Fruit fly (Drosophila melanogaster): ENCODE measurements around the gene Ravus.

The Ravus gene

dm6 chr3R:13258696-13259567, 4.9 kb downstream of the Ravus start, which contains the start of gene Ace:
TSS of gene Ace (minus strand) at chr3R:13259517.
- no peak for TF ChIP-seq CG10321 (GFP tag; IDR thresholded peaks at IDR 0.05)
- no peak for TF ChIP-seq E2f1 (GFP tag; IDR thresholded peaks at IDR 0.05)
- TF ChIP-seq nmo (GFP tag; optimal IDR thresholded peaks at IDR 0.05), result no peak
- TF ChIP-seq CoRest (tag; optimal IDR thresholded peaks at IDR 0.05), result no peak
- no peak for TF ChIP-seq CG2202 (tag; optimal IDR thresholded peaks at IDR 0.05)
- TF ChIP-seq Jarid2 (GFP tag; optimal IDR thresholded peaks at IDR 0.05), result peak; percentile 52
- no peak for TF ChIP-seq CG16813 (GFP tag; IDR thresholded peaks at IDR 0.05; ENCODE audit: partially characterized antibody)
- no peak for TF ChIP-seq Lpt (GFP tag; optimal IDR thresholded peaks at IDR 0.05)
- TF ChIP-seq CG13775 (GFP tag; optimal IDR thresholded peaks at IDR 0.05), result no peak
- no peak for TF ChIP-seq jumu (GFP tag; optimal IDR thresholded peaks at IDR 0.05)
- no peak for TF ChIP-seq CG30403 (GFP tag; optimal IDR thresholded peaks at IDR 0.05)
- no peak for TF ChIP-seq CG7271 (tag; optimal IDR thresholded peaks at IDR 0.05)
- no peak for TF ChIP-seq CG4360 (GFP tag; IDR thresholded peaks at IDR 0.05)
- TF ChIP-seq eve (GFP tag; optimal IDR thresholded peaks at IDR 0.05), result no peak
- no peak for TF ChIP-seq CG1792 (GFP tag; optimal IDR thresholded peaks at IDR 0.05)
- TF ChIP-seq onecut (GFP tag; IDR thresholded peaks at IDR 0.05), result peak; percentile 66
- no peak for TF ChIP-seq cad (GFP tag; optimal IDR thresholded peaks at IDR 0.05)
- no peak for TF ChIP-seq phol (tag; optimal IDR thresholded peaks at IDR 0.05)
- TF ChIP-seq CG1024 (GFP tag; IDR thresholded peaks at IDR 0.05), result no peak
- no peak for TF ChIP-seq MTF-1 (GFP tag; optimal IDR thresholded peaks at IDR 0.05; ENCODE audit: borderline replicate concordance)
- peak; percentile 11 for TF ChIP-seq ATbp (GFP tag; optimal IDR thresholded peaks at IDR 0.05)
- TF ChIP-seq abd-A (tag; optimal IDR thresholded peaks at IDR 0.05), result no peak
- 0 out of 3 replicates have a peak, but pooled peaks have one; percentile 14 for TF ChIP-seq CG34422 (GFP tag; IDR thresholded peaks at IDR 0.05)
- TF ChIP-seq CG15011 (GFP tag; optimal IDR thresholded peaks at IDR 0.05), result no peak
- TF ChIP-seq Gug (GFP tag; IDR thresholded peaks at IDR 0.05), result no peak
- TF ChIP-seq Opbp (GFP tag; IDR thresholded peaks at IDR 0.05; ENCODE audit: partially characterized antibody), result no peak
- no peak for TF ChIP-seq disco-r (GFP tag; optimal IDR thresholded peaks at IDR 0.05)
- TF ChIP-seq pita (GFP tag; optimal IDR thresholded peaks at IDR 0.05), result no peak
- no peak for TF ChIP-seq sens-2 (GFP tag; IDR thresholded peaks at IDR 0.05)
- TF ChIP-seq BEAF-32 (GFP tag; optimal IDR thresholded peaks at IDR 0.05), result no peak
- no peak for TF ChIP-seq tap (tag; optimal IDR thresholded peaks at IDR 0.05)
- TF ChIP-seq pros (GFP tag; optimal IDR thresholded peaks at IDR 0.05), result no peak
- no peak for TF ChIP-seq CG30431 (GFP tag; optimal IDR thresholded peaks at IDR 0.05)
- no peak for TF ChIP-seq sna (GFP tag; IDR thresholded peaks at IDR 0.05; ENCODE audit: partially characterized antibody)
- no peak for TF ChIP-seq CG11560 (tag; IDR thresholded peaks at IDR 0.05)
- TF ChIP-seq CG15601 (tag; optimal IDR thresholded peaks at IDR 0.05), result no peak
- TF ChIP-seq lov (optimal IDR thresholded peaks at IDR 0.05), result no peak
- no peak for TF ChIP-seq lov (GFP tag; IDR thresholded peaks at IDR 0.05)
- TF ChIP-seq dmrt99B (tag; optimal IDR thresholded peaks at IDR 0.05), result no peak
- no peak for TF ChIP-seq bab2 (GFP tag; optimal IDR thresholded peaks at IDR 0.05)
- TF ChIP-seq CG11723 (GFP tag; optimal IDR thresholded peaks at IDR 0.05), result no peak
- no peak for TF ChIP-seq CG15479 (GFP tag; optimal IDR thresholded peaks at IDR 0.05)
- no peak for TF ChIP-seq lab (GFP tag; optimal IDR thresholded peaks at IDR 0.05)
- no peak for TF ChIP-seq CG12219 (GFP tag; optimal IDR thresholded peaks at IDR 0.05)
- TF ChIP-seq oc (tag; optimal IDR thresholded peaks at IDR 0.05), result no peak
- TF ChIP-seq CG12744 (GFP tag; optimal IDR thresholded peaks at IDR 0.05), result no peak
- TF ChIP-seq p53 (GFP tag; optimal IDR thresholded peaks at IDR 0.05), result no peak
- TF ChIP-seq Chrac-16 (GFP tag; optimal IDR thresholded peaks at IDR 0.05), result no peak
- TF ChIP-seq schlank (tag; optimal IDR thresholded peaks at IDR 0.05), result no peak
- no peak for TF ChIP-seq C15 (GFP tag; IDR thresholded peaks at IDR 0.05)
